Fruit fly (Drosophila melanogaster) whole organism, wandering third instar larva: Measurements from ENCODE around the gene CG31343.
A peak's percentile ranks its signal among the peaks of the same experiment; 100 is the strongest.

Experiments used
- Abd-B ChIP-seq: fragments of >200 bp; optimal IDR thresholded peaks from 2 replicates; lab custom pipeline; 2017; ENCODE audit warnings: missing biosample characterization, missing genetic modification characterization
- CG32264 ChIP-seq: fragments of 200-800 bp; sonication (Bioruptor generic); optimal IDR thresholded peaks from 2 replicates; lab custom pipeline; 2016; ENCODE audit warnings: missing biosample characterization, missing genetic modification characterization
- CG9705 ChIP-seq: fragments of 200-800 bp; sonication (Bioruptor generic); optimal IDR thresholded peaks from 2 replicates; lab custom pipeline; 2018; ENCODE audit warnings: missing biosample characterization, mild to moderate bottlenecking, missing genetic modification characterization
- CrebA ChIP-seq: fragments of 200-800 bp; sonication (Bioruptor generic); optimal IDR thresholded peaks from 2 replicates; lab custom pipeline; 2016; ENCODE audit warnings: missing biosample characterization, mild to moderate bottlenecking, missing genetic modification characterization, borderline replicate concordance
- Dfd ChIP-seq: fragments of >200 bp; optimal IDR thresholded peaks from 2 replicates; lab custom pipeline; 2017; ENCODE audit warnings: missing biosample characterization, missing genetic modification characterization
- Dif ChIP-seq: fragments of 200-275, 200-300 bp; sonication (Bioruptor generic); optimal IDR thresholded peaks from 2 replicates; lab custom pipeline; 2018; ENCODE audit warnings: missing biosample characterization, missing genetic modification characterization; ENCODE audit not compliant: partially characterized antibody
- GATAd ChIP-seq: sonication (Bioruptor generic); optimal IDR thresholded peaks from 2 replicates; lab custom pipeline; 2016; ENCODE audit warnings: missing biosample characterization, missing genetic modification characterization
- HLH106 ChIP-seq: fragments of 200-800 bp; optimal IDR thresholded peaks from 3 replicates; lab custom pipeline; 2019; ENCODE audit warnings: missing biosample characterization, mild to moderate bottlenecking, missing genetic modification characterization, moderate library complexity
- Hnf4 ChIP-seq: fragments of 200-800 bp; sonication (Bioruptor generic); optimal IDR thresholded peaks from 2 replicates; lab custom pipeline; 2016; ENCODE audit warnings: missing biosample characterization, mild to moderate bottlenecking, missing genetic modification characterization
- Hr78 ChIP-seq: fragments of >200 bp; optimal IDR thresholded peaks from 2 replicates; lab custom pipeline; 2017; ENCODE audit warnings: missing biosample characterization, missing genetic modification characterization
- Jra ChIP-seq: sonication (Bioruptor generic); optimal IDR thresholded peaks from 2 replicates; lab custom pipeline; 2016; ENCODE audit warnings: missing biosample characterization, missing genetic modification characterization
- Mio ChIP-seq: sonication (Bioruptor generic); optimal IDR thresholded peaks from 2 replicates; lab custom pipeline; 2016; ENCODE audit warnings: missing biosample characterization, missing genetic modification characterization
- Myc ChIP-seq: fragments of >200 bp; optimal IDR thresholded peaks from 2 replicates; lab custom pipeline; 2017
- N ChIP-seq: fragments of >200 bp; optimal IDR thresholded peaks from 2 replicates; lab custom pipeline; 2018; ENCODE audit warnings: missing biosample characterization, missing external identifiers, missing genetic modification characterization
- OdsH ChIP-seq: fragments of 200-800 bp; sonication (Bioruptor generic); optimal IDR thresholded peaks from 2 replicates; lab custom pipeline; 2016; ENCODE audit warnings: missing biosample characterization, mild to moderate bottlenecking, missing genetic modification characterization
- Rel ChIP-seq, 2 experiments: fragments of 200-800 bp; sonication (Bioruptor generic) in 1 of 2; optimal IDR thresholded peaks; 2 replicates in 1 of 2; 3 replicates in 1 of 2; lab custom pipeline; 2016 to 2019; ENCODE audit warnings: mild to moderate bottlenecking in 2 of 2, missing biosample characterization in 2 of 2, missing genetic modification characterization in 2 of 2, moderate library complexity in 1 of 2
- Sp1 ChIP-seq: fragments of 200-800 bp; sonication (Bioruptor generic); optimal IDR thresholded peaks from 3 replicates; lab custom pipeline; 2019; ENCODE audit warnings: missing biosample characterization, mild to moderate bottlenecking, missing genetic modification characterization, moderate library complexity
- Vsx2 ChIP-seq: fragments of 200-300, 225-300 bp; sonication (Bioruptor generic); optimal IDR thresholded peaks from 2 replicates; lab custom pipeline; 2018; ENCODE audit warnings: missing biosample characterization, missing genetic modification characterization; ENCODE audit not compliant: partially characterized antibody
- br ChIP-seq: fragments of 200-800 bp; sonication (Bioruptor generic); optimal IDR thresholded peaks from 2 replicates; lab custom pipeline; 2016; ENCODE audit warnings: missing biosample characterization, missing genetic modification characterization
- brk ChIP-seq: fragments of 200-800 bp; sonication (Bioruptor generic); optimal IDR thresholded peaks from 2 replicates; lab custom pipeline; 2016; ENCODE audit warnings: missing biosample characterization, mild to moderate bottlenecking, missing genetic modification characterization
- dl ChIP-seq, 2 experiments: fragments of 175-275, 200-275 bp in 1 of 2; fragments of 200-275 bp in 1 of 2; sonication (Bioruptor generic); optimal IDR thresholded peaks; lab custom pipeline; 2018; ENCODE audit warnings: mild to moderate bottlenecking in 2 of 2, missing biosample characterization in 2 of 2, missing genetic modification characterization in 2 of 2, moderate library complexity in 2 of 2; ENCODE audit not compliant: partially characterized antibody in 2 of 2, insufficient read depth in 1 of 2
- dmrt93B ChIP-seq: fragments of 200-800 bp; sonication (Bioruptor generic); optimal IDR thresholded peaks from 2 replicates; lab custom pipeline; 2018; ENCODE audit warnings: missing biosample characterization, mild to moderate bottlenecking, missing genetic modification characterization
- dsf ChIP-seq: sonication (Bioruptor generic); optimal IDR thresholded peaks from 2 replicates; lab custom pipeline; 2016; ENCODE audit warnings: missing biosample characterization, missing genetic modification characterization, borderline replicate concordance
- ey ChIP-seq: fragments of 200-800 bp; sonication (Bioruptor generic); optimal IDR thresholded peaks from 2 replicates; lab custom pipeline; 2016; ENCODE audit warnings: missing biosample characterization, missing genetic modification characterization
- foxo ChIP-seq, 2 experiments: fragments of 200-800 bp; sonication (Bioruptor generic); optimal IDR thresholded peaks; 2 replicates in 1 of 2; 3 replicates in 1 of 2; lab custom pipeline; 2016 to 2017; ENCODE audit warnings: missing biosample characterization in 2 of 2, missing genetic modification characterization in 2 of 2
- fru ChIP-seq: fragments of 200-800 bp; sonication (Bioruptor generic); optimal IDR thresholded peaks from 3 replicates; lab custom pipeline; 2016; ENCODE audit warnings: missing biosample characterization, mild to moderate bottlenecking, missing genetic modification characterization
- h ChIP-seq: fragments of 200-800 bp; sonication (Bioruptor generic); optimal IDR thresholded peaks from 3 replicates; lab custom pipeline; 2016; ENCODE audit warnings: missing biosample characterization, mild to moderate bottlenecking, missing genetic modification characterization
- jim ChIP-seq: fragments of 175-275, 200-325 bp; sonication (Bioruptor generic); optimal IDR thresholded peaks from 2 replicates; lab custom pipeline; 2016; ENCODE audit warnings: missing biosample characterization, mild to moderate bottlenecking, missing genetic modification characterization
- lola ChIP-seq: fragments of >200 bp; optimal IDR thresholded peaks from 2 replicates; lab custom pipeline; 2017; ENCODE audit warnings: missing biosample characterization, missing genetic modification characterization
- psq ChIP-seq: fragments of 200-800 bp; sonication (Bioruptor generic); optimal IDR thresholded peaks from 3 replicates; lab custom pipeline; 2017; ENCODE audit warnings: missing biosample characterization, mild to moderate bottlenecking, missing genetic modification characterization, moderate library complexity
- rgr ChIP-seq: fragments of 200-800 bp; sonication (Bioruptor generic); optimal IDR thresholded peaks from 3 replicates; lab custom pipeline; 2016; ENCODE audit warnings: missing biosample characterization, mild to moderate bottlenecking, missing genetic modification characterization
- sage ChIP-seq: fragments of 200-800 bp; sonication (Bioruptor generic); optimal IDR thresholded peaks from 2 replicates; lab custom pipeline; 2016; ENCODE audit warnings: missing biosample characterization, mild to moderate bottlenecking, missing genetic modification characterization
- sv ChIP-seq: fragments of 200-800 bp; sonication (Bioruptor generic); optimal IDR thresholded peaks from 3 replicates; lab custom pipeline; 2016; ENCODE audit warnings: missing biosample characterization, missing genetic modification characterization
- tai ChIP-seq: sonication (Bioruptor generic); optimal IDR thresholded peaks from 2 replicates; lab custom pipeline; 2016; ENCODE audit warnings: missing biosample characterization, missing genetic modification characterization
- woc ChIP-seq: sonication (Bioruptor generic); optimal IDR thresholded peaks from 2 replicates; lab custom pipeline; 2016; ENCODE audit warnings: missing biosample characterization, mild to moderate bottlenecking, missing genetic modification characterization

Gene CG31343

DNA sequence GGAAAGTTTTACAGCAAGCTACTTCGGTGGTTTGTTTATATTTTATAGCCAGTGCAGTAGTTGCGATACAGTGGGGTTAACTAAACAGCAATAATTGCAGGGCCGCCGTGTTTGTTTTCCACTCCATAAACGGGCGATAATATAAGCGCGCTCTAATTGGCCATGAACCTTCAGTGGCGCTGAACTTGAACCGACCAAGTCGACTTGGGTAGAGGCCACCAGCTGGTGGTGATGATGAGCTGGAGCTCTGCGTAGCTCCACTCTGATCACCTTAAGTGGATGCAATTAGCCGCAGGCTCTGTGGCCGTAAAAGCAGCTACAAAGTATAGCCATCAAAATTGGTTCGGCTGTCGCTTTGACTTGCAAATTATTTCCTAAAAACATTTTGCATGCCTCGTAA, 35.0 kb downstream of the CG31343 start:
- TF ChIP-seq Vsx2 (no peak), Hnf4 (GFP tag; lab: Kevin White, UChicago) (no peak), N (GFP tag; lab: Kevin White, UChicago) (no peak), jim (GFP tag; lab: Kevin White, UChicago) (no peak), HLH106 (no peak), dmrt93B (GFP tag; lab: Kevin White, UChicago) (no peak), OdsH (GFP tag; lab: Kevin White, UChicago) (no peak), h (GFP tag; lab: Kevin White, UChicago) (no peak), woc (GFP tag; lab: Kevin White, UChicago) (no peak), Sp1 (GFP tag; lab: Kevin White, UChicago) (no peak)

DNA sequence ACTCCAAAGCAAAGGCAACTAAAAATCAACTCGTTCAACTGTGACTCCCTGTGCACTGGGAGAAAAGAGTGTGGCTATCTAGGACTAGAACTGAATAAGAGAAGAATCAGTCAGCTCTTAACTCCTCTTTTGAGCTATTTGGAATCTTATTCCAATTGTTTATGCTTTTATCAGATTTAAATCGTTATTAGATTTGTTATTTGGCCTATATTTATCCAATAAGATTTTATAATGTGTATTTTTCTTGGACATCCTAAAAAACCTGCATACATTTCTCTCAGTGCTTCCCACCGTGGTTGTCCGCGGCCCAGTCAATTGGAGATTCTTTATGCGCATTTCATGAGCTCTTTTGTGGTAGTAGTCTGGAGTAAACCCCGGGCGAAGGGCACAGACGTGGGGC, 36.4 kb downstream of the CG31343 start:
- TF ChIP-seq Dif (no peak), fru (GFP tag; lab: Kevin White, UChicago) (peak; percentile 94), h (GFP tag; lab: Kevin White, UChicago) (peak; percentile 94), woc (GFP tag; lab: Kevin White, UChicago) (peak; percentile 90), OdsH (GFP tag; lab: Kevin White, UChicago) (peak; percentile 92), Myc (lab: Kevin White, UChicago) (no peak), sage (GFP tag; lab: Kevin White, UChicago) (peak; percentile 57), Rel (GFP tag; optimal IDR thresholded peaks at IDR 0.05; lab: Kevin White, UChicago) (peak; percentile 71), Rel (tag; optimal IDR thresholded peaks at IDR 0.05; lab: Kevin White, UChicago) (no peak), GATAd (GFP tag; lab: Kevin White, UChicago) (no peak), Jra (peak; percentile 61), Hnf4 (GFP tag; lab: Kevin White, UChicago) (peak; percentile 88), Abd-B (GFP tag; lab: Kevin White, UChicago) (no peak), Mio (GFP tag; lab: Kevin White, UChicago) (no peak), Dfd (GFP tag; lab: Kevin White, UChicago) (no peak), tai (GFP tag; lab: Kevin White, UChicago) (peak; percentile 56), dmrt93B (GFP tag; lab: Kevin White, UChicago) (peak; percentile 80), foxo (GFP tag; optimal IDR thresholded peaks at IDR 0.05; lab: Kevin White, UChicago) (peak; percentile 51 to 93), dl (GFP tag; optimal IDR thresholded peaks at IDR 0.05; lab: Kevin White, UChicago; ENCODE audit: insufficient read depth in 1 of 2, partially characterized antibody in 2 of 2) (no peak), HLH106 (peak; percentile 89), CG32264 (GFP tag; lab: Kevin White, UChicago) (peak; percentile 85), psq (GFP tag; lab: Kevin White, UChicago) (peak; percentile 89), Vsx2 (no peak), ey (GFP tag; lab: Kevin White, UChicago) (peak; percentile 92), rgr (GFP tag; lab: Kevin White, UChicago) (peak; percentile 90), brk (GFP tag; lab: Kevin White, UChicago) (peak; percentile 85), CrebA (GFP tag; lab: Kevin White, UChicago) (peak; percentile 72), Hr78 (GFP tag; lab: Kevin White, UChicago) (no peak), jim (GFP tag; lab: Kevin White, UChicago) (no peak), br (GFP tag; lab: Kevin White, UChicago) (peak; percentile 91), lola (GFP tag; lab: Kevin White, UChicago) (no peak), dsf (GFP tag; lab: Kevin White, UChicago) (peak; percentile 14), sv (GFP tag; lab: Kevin White, UChicago) (peak; percentile 71), CG9705 (GFP tag; lab: Kevin White, UChicago) (peak; percentile 50), Sp1 (GFP tag; lab: Kevin White, UChicago) (peak; percentile 88)
- TF ChIP-seq, all 38 proteins: peak for 23

- TF ChIP-seq Myc (lab: Kevin White, UChicago), result no peak
- TF ChIP-seq br (GFP tag; lab: Kevin White, UChicago), result peak; percentile 13
- TF ChIP-seq, all 38 proteins: peak for 1
These were observed 37.3 kb downstream of the CG31343 start, which contains the start of gene tsl for dm6 chr3R:21782295-21782922. tsl (minus strand) TSS chr3R:21782536.
